Fruit fly (Drosophila melanogaster): ENCODE data around the gene CG17145.

CG17145 gene

dm6 chr3L:20221412-20221864 lies at the start of gene CG17145:
Gene CG17145, plus strand, starts transcription at chr3L:20221814.
- TF ChIP-seq insv (optimal IDR thresholded peaks at IDR 0.05) = no peak
- no peak for TF ChIP-seq psq (optimal IDR thresholded peaks at IDR 0.05)
- no peak for TF ChIP-seq h (optimal IDR thresholded peaks at IDR 0.05)
- no peak for TF ChIP-seq Sin3A (optimal IDR thresholded peaks at IDR 0.05)
- no peak for TF ChIP-seq Myc (optimal IDR thresholded peaks at IDR 0.05)
- no peak for TF ChIP-seq ttk (optimal IDR thresholded peaks at IDR 0.05)

- TF ChIP-seq h (optimal IDR thresholded peaks at IDR 0.05) = no peak
- no peak for TF ChIP-seq Myc (optimal IDR thresholded peaks at IDR 0.05)
- TF ChIP-seq Sin3A (optimal IDR thresholded peaks at IDR 0.05) = no peak
- TF ChIP-seq psq (optimal IDR thresholded peaks at IDR 0.05) = no peak
- TF ChIP-seq ttk (optimal IDR thresholded peaks at IDR 0.05) = no peak
- no peak for TF ChIP-seq insv (optimal IDR thresholded peaks at IDR 0.05)
These were observed 43.9 kb upstream of the CG17145 start for dm6 chr3L:20177697-20178096.

- no peak for TF ChIP-seq Myc (optimal IDR thresholded peaks at IDR 0.05)
- no peak for TF ChIP-seq psq (optimal IDR thresholded peaks at IDR 0.05)
- TF ChIP-seq Sin3A (optimal IDR thresholded peaks at IDR 0.05) = no peak
- no peak for TF ChIP-seq h (optimal IDR thresholded peaks at IDR 0.05)
- TF ChIP-seq insv (optimal IDR thresholded peaks at IDR 0.05) = no peak
- no peak for TF ChIP-seq ttk (optimal IDR thresholded peaks at IDR 0.05)
These were observed 43.5 kb upstream of the CG17145 start for dm6 chr3L:20178101-20178500.

dm6 chr3L:20182799-20183198 lies 38.8 kb upstream of the CG17145 start:
- TF ChIP-seq psq (optimal IDR thresholded peaks at IDR 0.05) = no peak
- no peak for TF ChIP-seq insv (optimal IDR thresholded peaks at IDR 0.05)
- TF ChIP-seq ttk (optimal IDR thresholded peaks at IDR 0.05) = no peak
- TF ChIP-seq h (optimal IDR thresholded peaks at IDR 0.05) = no peak
- TF ChIP-seq Sin3A (optimal IDR thresholded peaks at IDR 0.05) = no peak
- TF ChIP-seq Myc (optimal IDR thresholded peaks at IDR 0.05) = no peak

dm6 chr3L:20183345-20184088 lies 38.1 kb upstream of the CG17145 start:
- TF ChIP-seq Myc (optimal IDR thresholded peaks at IDR 0.05) (no peak), insv (optimal IDR thresholded peaks at IDR 0.05) (no peak), Sin3A (optimal IDR thresholded peaks at IDR 0.05) (no peak), psq (optimal IDR thresholded peaks at IDR 0.05) (no peak), h (optimal IDR thresholded peaks at IDR 0.05) (no peak), ttk (optimal IDR thresholded peaks at IDR 0.05) (no peak)

- TF ChIP-seq ttk (optimal IDR thresholded peaks at IDR 0.05) (no peak), Myc (optimal IDR thresholded peaks at IDR 0.05) (no peak), insv (optimal IDR thresholded peaks at IDR 0.05) (no peak), psq (optimal IDR thresholded peaks at IDR 0.05) (no peak), Sin3A (optimal IDR thresholded peaks at IDR 0.05) (no peak)
These were observed 36.3 kb upstream of the CG17145 start for dm6 chr3L:20185206-20185868.

- TF ChIP-seq insv (optimal IDR thresholded peaks at IDR 0.05) (no peak), h (optimal IDR thresholded peaks at IDR 0.05) (no peak), Myc (optimal IDR thresholded peaks at IDR 0.05) (no peak), ttk (optimal IDR thresholded peaks at IDR 0.05) (no peak), Sin3A (optimal IDR thresholded peaks at IDR 0.05) (no peak), psq (optimal IDR thresholded peaks at IDR 0.05) (no peak)
These were observed 35.7 kb upstream of the CG17145 start for dm6 chr3L:20185886-20186285.

dm6 chr3L:20186294-20187020 lies 35.2 kb upstream of the CG17145 start:
- TF ChIP-seq Myc (optimal IDR thresholded peaks at IDR 0.05) = no peak
- TF ChIP-seq Sin3A (optimal IDR thresholded peaks at IDR 0.05) = no peak
- TF ChIP-seq ttk (optimal IDR thresholded peaks at IDR 0.05) = no peak
- no peak for TF ChIP-seq insv (optimal IDR thresholded peaks at IDR 0.05)
- TF ChIP-seq h (optimal IDR thresholded peaks at IDR 0.05) = no peak
- no peak for TF ChIP-seq psq (optimal IDR thresholded peaks at IDR 0.05)

dm6 chr3L:20187885-20188570 lies 33.6 kb upstream of the CG17145 start, which contains the start of gene Ssk:
Gene Ssk, plus strand, starts transcription at chr3L:20188522.
- TF ChIP-seq ttk (optimal IDR thresholded peaks at IDR 0.05) (no peak), insv (optimal IDR thresholded peaks at IDR 0.05) (no peak), Myc (optimal IDR thresholded peaks at IDR 0.05) (no peak), psq (optimal IDR thresholded peaks at IDR 0.05) (no peak), h (optimal IDR thresholded peaks at IDR 0.05) (no peak), Sin3A (optimal IDR thresholded peaks at IDR 0.05) (no peak)

- TF ChIP-seq Myc (optimal IDR thresholded peaks at IDR 0.05) (no peak), Sin3A (optimal IDR thresholded peaks at IDR 0.05) (no peak), ttk (optimal IDR thresholded peaks at IDR 0.05) (no peak)
These were observed 29.8 kb upstream of the CG17145 start for dm6 chr3L:20191848-20192247.

dm6 chr3L:20192872-20193747 lies 28.5 kb upstream of the CG17145 start:
- no peak for TF ChIP-seq h (optimal IDR thresholded peaks at IDR 0.05)
- TF ChIP-seq insv (optimal IDR thresholded peaks at IDR 0.05) = no peak
- no peak for TF ChIP-seq Myc (optimal IDR thresholded peaks at IDR 0.05)
- TF ChIP-seq Sin3A (optimal IDR thresholded peaks at IDR 0.05) = no peak
- TF ChIP-seq psq (optimal IDR thresholded peaks at IDR 0.05) = no peak
- TF ChIP-seq ttk (optimal IDR thresholded peaks at IDR 0.05) = no peak
